Worm (Caenorhabditis elegans) whole organism, L3 larva: ENCODE data around the gene srw-76.

Source experiments
- R02D3.7 ChIP-seq: fragments of 150-350 bp; optimal IDR thresholded peaks from 2 replicates; lab custom pipeline; 2014; ENCODE audit warnings: missing biosample characterization, missing genetic modification characterization
- ZK546.5 ChIP-seq: sonication (generic microtip); optimal IDR thresholded peaks from 2 replicates; lab custom pipeline; 2017; ENCODE audit warnings: missing biosample characterization, missing genetic modification characterization
- aly-2 ChIP-seq: fragments of 150-350 bp; optimal IDR thresholded peaks from 2 replicates; lab custom pipeline; 2014; ENCODE audit warnings: missing biosample characterization, missing genetic modification characterization
- ceh-16 ChIP-seq: sonication (generic microtip); optimal IDR thresholded peaks from 2 replicates; lab custom pipeline; 2017; ENCODE audit warnings: missing biosample characterization, missing genetic modification characterization
- ceh-82 ChIP-seq: fragments of 150-350 bp; optimal IDR thresholded peaks from 2 replicates; lab custom pipeline; 2014; ENCODE audit warnings: missing biosample characterization, missing genetic modification characterization
- ceh-9 ChIP-seq: sonication (generic microtip); optimal IDR thresholded peaks from 2 replicates; lab custom pipeline; 2018; ENCODE audit warnings: missing biosample characterization, missing genetic modification characterization
- daf-12 ChIP-seq: fragments of 150-350 bp; optimal IDR thresholded peaks from 2 replicates; lab custom pipeline; 2014; ENCODE audit warnings: missing biosample characterization, missing genetic modification reagents, missing genetic modification characterization
- egl-5 ChIP-seq: fragments of 150-350 bp; optimal IDR thresholded peaks from 2 replicates; lab custom pipeline; 2017; ENCODE audit warnings: missing biosample characterization, missing genetic modification reagents, missing genetic modification characterization, inconsistent platforms
- elt-2 ChIP-seq: sonication (generic microtip); optimal IDR thresholded peaks from 2 replicates; lab custom pipeline; 2016; ENCODE audit warnings: missing genetic modification reagents, mild to moderate bottlenecking, missing genetic modification characterization, missing compliant biosample characterization
- eor-1 ChIP-seq, 2 experiments: fragments of 150-350 bp; optimal IDR thresholded peaks; 2 replicates each; lab custom pipeline; 2014 to 2018; ENCODE audit warnings: missing biosample characterization in 2 of 2, missing genetic modification characterization in 2 of 2
- fkh-10 ChIP-seq: sonication (generic microtip); optimal IDR thresholded peaks from 2 replicates; lab custom pipeline; 2017; ENCODE audit warnings: missing biosample characterization, missing genetic modification reagents, missing genetic modification characterization
- fos-1 ChIP-seq: fragments of 150-350 bp; optimal IDR thresholded peaks from 2 replicates; lab custom pipeline; 2014; ENCODE audit warnings: missing biosample characterization, missing genetic modification characterization
- hmg-11 ChIP-seq: sonication (generic microtip); optimal IDR thresholded peaks from 2 replicates; lab custom pipeline; 2016; ENCODE audit warnings: missing genetic modification characterization, missing compliant biosample characterization
- jun-1 ChIP-seq: fragments of 150-350 bp; optimal IDR thresholded peaks from 2 replicates; lab custom pipeline; 2014; ENCODE audit warnings: missing biosample characterization, missing genetic modification reagents, missing genetic modification characterization
- lin-39 ChIP-seq: fragments of 150-350 bp; optimal IDR thresholded peaks from 2 replicates; lab custom pipeline; 2018; ENCODE audit warnings: missing biosample characterization, missing genetic modification reagents, missing genetic modification characterization
- lsy-12 ChIP-seq: sonication (generic microtip); optimal IDR thresholded peaks from 2 replicates; lab custom pipeline; 2016; ENCODE audit warnings: mild to moderate bottlenecking, missing genetic modification characterization, missing compliant biosample characterization
- mdl-1 ChIP-seq: fragments of 150-350 bp; optimal IDR thresholded peaks from 2 replicates; lab custom pipeline; 2014; ENCODE audit warnings: missing biosample characterization, missing genetic modification characterization
- mml-1 ChIP-seq: fragments of 150-350 bp; sonication (generic microtip); optimal IDR thresholded peaks from 3 replicates; lab custom pipeline; 2014; ENCODE audit warnings: missing biosample characterization, missing genetic modification characterization
- nfya-1 ChIP-seq: sonication (generic microtip); optimal IDR thresholded peaks from 2 replicates; lab custom pipeline; 2017; ENCODE audit warnings: missing genetic modification characterization, mild to moderate bottlenecking, missing compliant biosample characterization, antibody characterized with exemption, moderate library complexity; ENCODE audit not compliant: insufficient read depth
- nhr-11 ChIP-seq: fragments of 150-350 bp; optimal IDR thresholded peaks from 2 replicates; lab custom pipeline; 2014; ENCODE audit warnings: missing biosample characterization, missing genetic modification characterization
- nhr-12 ChIP-seq: fragments of 150-350 bp; optimal IDR thresholded peaks from 2 replicates; lab custom pipeline; 2014; ENCODE audit warnings: missing biosample characterization, missing genetic modification characterization
- nhr-23 ChIP-seq: fragments of 150-350 bp; optimal IDR thresholded peaks from 2 replicates; lab custom pipeline; 2014; ENCODE audit warnings: missing biosample characterization, missing genetic modification reagents, missing genetic modification characterization
- nhr-25 ChIP-seq: sonication (generic microtip); optimal IDR thresholded peaks from 2 replicates; lab custom pipeline; 2017; ENCODE audit warnings: missing biosample characterization, missing genetic modification characterization
- nhr-28 ChIP-seq: fragments of 150-350 bp; optimal IDR thresholded peaks from 2 replicates; lab custom pipeline; 2014; ENCODE audit warnings: missing biosample characterization, missing genetic modification characterization
- nhr-43 ChIP-seq: sonication (generic microtip); optimal IDR thresholded peaks from 2 replicates; lab custom pipeline; 2016; ENCODE audit warnings: mild to moderate bottlenecking, missing genetic modification characterization, missing compliant biosample characterization; ENCODE audit not compliant: poor library complexity, severe bottlenecking
- nhr-67 ChIP-seq: fragments of 150-350 bp; optimal IDR thresholded peaks from 2 replicates; lab custom pipeline; 2014; ENCODE audit warnings: missing biosample characterization, missing genetic modification characterization
- nhr-76 ChIP-seq: fragments of 150-350 bp; sonication (generic microtip); optimal IDR thresholded peaks from 5 replicates; lab custom pipeline; 2014; ENCODE audit warnings: missing biosample characterization, missing genetic modification characterization
- nhr-77 ChIP-seq: fragments of 150-350 bp; optimal IDR thresholded peaks from 2 replicates; lab custom pipeline; 2014; ENCODE audit warnings: missing biosample characterization, missing genetic modification characterization
- pha-4 ChIP-seq: fragments of 150-350 bp; optimal IDR thresholded peaks from 2 replicates; lab custom pipeline; 2014; ENCODE audit warnings: missing biosample characterization, missing genetic modification reagents, missing genetic modification characterization
- pqm-1 ChIP-seq: fragments of 150-350 bp; optimal IDR thresholded peaks from 2 replicates; lab custom pipeline; 2017; ENCODE audit warnings: missing biosample characterization, missing genetic modification characterization, inconsistent platforms
- sea-2 ChIP-seq: fragments of 150-350 bp; sonication (generic microtip); optimal IDR thresholded peaks from 4 replicates; lab custom pipeline; 2014; ENCODE audit warnings: missing biosample characterization, missing genetic modification reagents, missing genetic modification characterization
- skn-1 ChIP-seq: fragments of 150-350 bp; optimal IDR thresholded peaks from 2 replicates; lab custom pipeline; 2014; ENCODE audit warnings: missing biosample characterization, missing genetic modification characterization
- tbx-2 ChIP-seq: sonication (generic microtip); optimal IDR thresholded peaks from 2 replicates; lab custom pipeline; 2016; ENCODE audit warnings: mild to moderate bottlenecking, missing genetic modification characterization, missing compliant biosample characterization
- unc-39 ChIP-seq: sonication (generic microtip); optimal IDR thresholded peaks from 4 replicates; lab custom pipeline; 2017; ENCODE audit warnings: missing biosample characterization, missing genetic modification characterization
- unc-62 ChIP-seq: fragments of 150-350 bp; sonication (generic microtip); optimal IDR thresholded peaks from 4 replicates; lab custom pipeline; 2014; ENCODE audit warnings: missing biosample characterization, missing genetic modification reagents, missing genetic modification characterization
- ztf-11 ChIP-seq: fragments of 150-350 bp; optimal IDR thresholded peaks from 2 replicates; lab custom pipeline; 2014; ENCODE audit warnings: missing biosample characterization, missing genetic modification characterization
- ztf-4 ChIP-seq: fragments of 150-350 bp; optimal IDR thresholded peaks from 2 replicates; lab custom pipeline; 2014; ENCODE audit warnings: missing biosample characterization, missing genetic modification characterization

srw-76 gene

DNA sequence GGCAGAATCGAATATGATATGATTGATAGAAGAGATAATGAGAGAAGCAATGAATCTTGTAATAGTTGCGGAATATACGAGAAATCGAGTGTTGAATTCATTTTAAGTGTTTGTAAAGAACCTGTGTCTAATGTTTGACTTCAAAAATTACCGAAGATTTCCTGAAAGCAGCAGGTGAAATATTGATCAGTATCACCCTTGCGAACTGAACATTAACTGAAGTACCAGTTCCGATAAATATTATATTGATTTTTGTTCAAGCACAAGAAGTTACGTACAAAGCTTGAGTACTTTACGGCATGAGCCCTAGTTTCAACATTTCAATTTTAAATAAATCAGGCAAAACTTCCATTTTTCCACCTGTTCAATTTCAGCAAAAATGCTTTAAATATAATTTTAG lies 41.1 kb upstream of the srw-76 start, which contains the start of gene srz-103:
Gene srz-103, minus strand, starts transcription at position 101 of the 400 bp plus-strand sequence.
- TF ChIP-seq R02D3.7 = no peak
- no peak for TF ChIP-seq nhr-11 (tag; lab: Kevin White, UChicago)
- TF ChIP-seq nfya-1 = no peak
- TF ChIP-seq ceh-82 (tag; lab: Kevin White, UChicago) = no peak
- TF ChIP-seq fkh-10 = no peak
- no peak for TF ChIP-seq ztf-11 (tag; lab: Kevin White, UChicago)
- no peak for TF ChIP-seq ZK546.5 (tag; lab: Kevin White, UChicago)
- no peak for TF ChIP-seq nhr-43 (tag; lab: Kevin White, UChicago)
- TF ChIP-seq elt-2 (tag; lab: Kevin White, UChicago) = no peak
- TF ChIP-seq nhr-77 (tag; lab: Kevin White, UChicago) = no peak
- no peak for TF ChIP-seq fos-1
- no peak for TF ChIP-seq nhr-12 (tag; lab: Kevin White, UChicago)
- TF ChIP-seq sea-2 (GFP tag; lab: Kevin White, UChicago) = no peak
- TF ChIP-seq nhr-67 (tag; lab: Kevin White, UChicago) = no peak
- no peak for TF ChIP-seq unc-62 (GFP tag; lab: Kevin White, UChicago)
- no peak for TF ChIP-seq tbx-2
- no peak for TF ChIP-seq nhr-28 (tag; lab: Kevin White, UChicago)
- TF ChIP-seq nhr-25 (tag; lab: Kevin White, UChicago) = no peak

DNA sequence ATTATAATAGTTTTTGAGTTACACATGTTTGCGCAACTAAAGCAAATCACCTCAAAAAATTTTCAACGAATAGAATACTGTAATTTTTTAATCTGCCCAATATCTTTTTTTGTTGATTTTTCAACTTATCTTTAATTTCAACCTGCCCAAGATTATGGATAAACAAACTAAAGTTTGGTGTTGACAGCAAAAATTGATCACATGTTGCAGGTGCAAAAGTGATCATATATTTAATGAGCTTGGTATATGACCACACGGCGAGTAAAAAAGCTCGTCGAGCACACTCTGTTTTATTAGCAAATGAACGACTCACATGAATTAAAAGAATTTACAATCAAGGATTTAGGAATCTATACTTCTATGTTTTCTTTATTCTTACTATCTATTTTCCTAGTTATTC lies 37.4 kb upstream of the srw-76 start, which contains the start of gene srz-1:
Gene srz-1, plus strand, starts transcription at position 301 of the 400 bp plus-strand sequence.
- TF ChIP-seq fkh-10 = no peak
- no peak for TF ChIP-seq ceh-82 (tag; lab: Kevin White, UChicago)
- no peak for TF ChIP-seq nhr-11 (tag; lab: Kevin White, UChicago)
- no peak for TF ChIP-seq lsy-12
- no peak for TF ChIP-seq unc-62 (GFP tag; lab: Kevin White, UChicago)
- TF ChIP-seq nhr-28 (tag; lab: Kevin White, UChicago) = no peak
- TF ChIP-seq aly-2 (tag; lab: Kevin White, UChicago) = no peak
- TF ChIP-seq mml-1 (tag; lab: Kevin White, UChicago) = no peak
- TF ChIP-seq skn-1 (tag; lab: Kevin White, UChicago) = no peak

DNA sequence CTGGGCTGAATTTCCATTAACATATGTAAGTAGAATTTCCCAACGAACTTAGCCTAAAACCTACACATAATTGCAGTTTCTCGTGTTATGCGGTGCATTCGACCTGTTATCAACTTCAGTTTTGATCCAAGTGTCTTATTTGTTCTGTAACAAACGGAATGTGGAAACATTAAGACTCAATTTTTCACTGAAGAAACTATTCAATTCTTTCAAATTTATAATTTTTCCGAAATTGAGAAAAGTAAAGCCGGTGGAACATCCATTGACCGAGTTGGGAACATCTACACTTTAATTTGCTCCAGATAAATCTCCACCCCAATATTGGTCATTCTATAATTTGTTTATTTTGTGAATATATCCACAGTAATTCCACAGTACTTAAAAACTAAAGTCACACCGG lies 36.3 kb upstream of the srw-76 start:
- TF ChIP-seq daf-12 (tag; lab: Kevin White, UChicago) (no peak), elt-2 (tag; lab: Kevin White, UChicago) (no peak), ZK546.5 (tag; lab: Kevin White, UChicago) (no peak), mdl-1 (tag; lab: Kevin White, UChicago) (no peak), pha-4 (tag; lab: Kevin White, UChicago) (no peak), eor-1 (tag; optimal IDR thresholded peaks at IDR 0.05; lab: Kevin White, UChicago) (no peak), fos-1 (no peak)

DNA sequence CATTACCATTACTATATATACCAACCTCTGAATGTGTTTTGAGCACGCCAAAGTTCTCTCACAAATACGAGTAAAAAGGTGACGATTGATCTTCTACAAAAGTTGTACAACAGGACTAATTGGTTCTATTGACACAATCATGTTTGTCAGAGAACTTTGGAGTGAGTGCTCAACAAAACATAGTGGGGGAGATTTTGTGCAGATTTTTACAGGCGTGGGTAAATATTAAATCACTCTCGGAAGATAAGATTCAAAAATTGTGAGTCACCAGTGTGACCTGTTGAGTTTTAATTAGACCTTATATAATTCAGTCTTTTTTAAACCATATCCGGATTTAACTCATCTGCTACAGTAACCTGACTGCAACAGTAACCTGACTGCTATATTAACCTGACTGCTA lies 34.1 kb upstream of the srw-76 start, which contains the start of gene F14F8.8:
Gene F14F8.8, minus strand, starts transcription at position 101 of the 400 bp plus-strand sequence.
- TF ChIP-seq fkh-10 = no peak
- no peak for TF ChIP-seq nhr-25 (tag; lab: Kevin White, UChicago)
- no peak for TF ChIP-seq nhr-23 (tag; lab: Kevin White, UChicago)
- no peak for TF ChIP-seq pqm-1 (tag; lab: Kevin White, UChicago)
- TF ChIP-seq elt-2 (tag; lab: Kevin White, UChicago) = no peak
- TF ChIP-seq nhr-67 (tag; lab: Kevin White, UChicago) = no peak
- no peak for TF ChIP-seq ceh-9 (tag; lab: Kevin White, UChicago)
- TF ChIP-seq nhr-43 (tag; lab: Kevin White, UChicago) = no peak
- TF ChIP-seq nfya-1 = no peak
- no peak for TF ChIP-seq nhr-11 (tag; lab: Kevin White, UChicago)
- no peak for TF ChIP-seq ztf-11 (tag; lab: Kevin White, UChicago)
- no peak for TF ChIP-seq ceh-16 (tag; lab: Kevin White, UChicago)
- TF ChIP-seq jun-1 (tag; lab: Kevin White, UChicago) = no peak
- TF ChIP-seq ztf-4 = no peak
- no peak for TF ChIP-seq eor-1 (tag; optimal IDR thresholded peaks at IDR 0.05; lab: Kevin White, UChicago)
- no peak for TF ChIP-seq hmg-11 (tag; lab: Kevin White, UChicago)
- no peak for TF ChIP-seq egl-5

DNA sequence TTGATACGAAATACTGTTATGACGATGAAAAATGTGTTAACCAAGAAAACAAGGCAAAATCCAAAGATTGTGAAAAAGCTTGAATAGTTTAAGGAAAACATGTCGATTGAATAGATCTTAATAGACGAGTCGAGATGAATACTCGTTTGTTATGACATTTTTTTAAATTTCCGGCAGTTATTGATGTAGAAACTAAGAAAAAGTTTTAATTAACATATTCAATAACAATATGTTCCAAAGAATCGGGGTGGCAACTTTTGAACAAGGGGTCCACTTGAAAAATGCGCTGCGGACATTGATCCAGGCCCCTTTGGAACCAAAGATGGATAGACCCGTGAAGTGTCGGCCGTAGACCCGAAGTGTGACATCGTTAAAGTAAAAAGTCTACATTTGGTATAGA lies 33.1 kb upstream of the srw-76 start, which contains the start of gene str-61:
Gene str-61, minus strand, starts transcription at position 101 of the 400 bp plus-strand sequence.
- TF ChIP-seq skn-1 (tag; lab: Kevin White, UChicago) (no peak), ceh-82 (tag; lab: Kevin White, UChicago) (no peak), nhr-76 (tag; lab: Kevin White, UChicago) (no peak), lin-39 (no peak), ZK546.5 (tag; lab: Kevin White, UChicago) (no peak), ztf-4 (no peak), nhr-25 (tag; lab: Kevin White, UChicago) (no peak), unc-39 (tag; lab: Kevin White, UChicago) (no peak)
